Worm (Caenorhabditis elegans): ENCODE data around the gene rps-28.

Gene rps-28

ce11 chrIV:1708426-1708826, 48.9 kb downstream of the rps-28 start:
- TF ChIP-seq hsf-1 (GFP tag; IDR thresholded peaks at IDR 0.05) (peak; percentile 67), athp-1 (tag; optimal IDR thresholded peaks at IDR 0.05) (peak; percentile 60), Y53G8AR.9 (GFP tag; conservative IDR thresholded peaks at IDR 0.05) (0 out of 2 replicates have a peak, but pooled peaks have one; percentile 65), nfyb-1 (GFP tag; IDR thresholded peaks at IDR 0.05) (peak; percentile 61; the same call in 1 of the 2 replicates), snpc-3.4 (tag; optimal IDR thresholded peaks at IDR 0.05) (peak; percentile 15), attf-6 (GFP tag; IDR thresholded peaks at IDR 0.05) (peak; percentile 51; the same call in 1 of the 2 replicates), pbrm-1 (GFP tag; IDR thresholded peaks at IDR 0.05) (0 out of 2 replicates have a peak, but pooled peaks have one; percentile 6), lag-1 (GFP tag; IDR thresholded peaks at IDR 0.05) (0 out of 2 replicates have a peak, but pooled peaks have one; percentile 39), unc-130 (GFP tag; optimal IDR thresholded peaks at IDR 0.05) (peak; percentile 20), snpc-4 (GFP tag; optimal IDR thresholded peaks at IDR 0.05) (peak; percentile 16), snpc-4 (tag; optimal IDR thresholded peaks at IDR 0.05) (no peak), tlf-1 (GFP tag; optimal IDR thresholded peaks at IDR 0.05) (peak; percentile 14), mes-4 (tag; optimal IDR thresholded peaks at IDR 0.05) (no peak), F52B5.7 (tag; optimal IDR thresholded peaks at IDR 0.05) (peak; percentile 52), ztf-18 (tag; optimal IDR thresholded peaks at IDR 0.05) (no peak), F55B11.4 (tag; optimal IDR thresholded peaks at IDR 0.05; ENCODE audit: borderline replicate concordance, insufficient read depth) (no peak), chd-7 (tag; optimal IDR thresholded peaks at IDR 0.05) (peak; percentile 35), lin-26 (GFP tag; IDR thresholded peaks at IDR 0.05) (peak; percentile 64; the same call in 1 of the 2 replicates), efl-1 (GFP tag; optimal IDR thresholded peaks at IDR 0.05) (peak; percentile 2), C06A6.2 (GFP tag; conservative IDR thresholded peaks at IDR 0.05) (no peak), cebp-1 (GFP tag; IDR thresholded peaks at IDR 0.05) (no peak), cebp-1 (tag; optimal IDR thresholded peaks at IDR 0.05) (peak; percentile 48), lin-54 (GFP tag; optimal IDR thresholded peaks at IDR 0.05) (peak; percentile 55), D2030.7 (GFP tag; IDR thresholded peaks at IDR 0.05) (peak; percentile 24; the same call in 1 of the 2 replicates), mxl-1 (tag; optimal IDR thresholded peaks at IDR 0.05) (no peak), hmg-1.2 (GFP tag; IDR thresholded peaks at IDR 0.05) (peak; percentile 40), attf-3 (GFP tag; conservative IDR thresholded peaks at IDR 0.05) (no peak), tbp1 (GFP tag; optimal IDR thresholded peaks at IDR 0.05) (peak; percentile 50), lin-40 (tag; optimal IDR thresholded peaks at IDR 0.05) (peak; percentile 5), aptf-3 (GFP tag; IDR thresholded peaks at IDR 0.05) (0 out of 2 replicates have a peak, but pooled peaks have one; percentile 16), Y79H2A.3 (GFP tag; conservative IDR thresholded peaks at IDR 0.05) (peak; percentile 87), hrde-1 (tag; optimal IDR thresholded peaks at IDR 0.05; ENCODE audit: borderline replicate concordance) (peak; percentile 70), F57A8.1 (GFP tag; optimal IDR thresholded peaks at IDR 0.05) (no peak), die-1 (tag; optimal IDR thresholded peaks at IDR 0.05) (peak; percentile 34), B0336.3 (GFP tag; IDR thresholded peaks at IDR 0.05) (peak; percentile 87), ceh-27 (GFP tag; optimal IDR thresholded peaks at IDR 0.05) (no peak), madf-3 (GFP tag; IDR thresholded peaks at IDR 0.05) (0 out of 2 replicates have a peak, but pooled peaks have one; percentile 5), Y67H2A.10 (GFP tag; conservative IDR thresholded peaks at IDR 0.05) (no peak), Y95B8A.8 (GFP tag; IDR thresholded peaks at IDR 0.05) (peak; percentile 61; the same call in 1 of the 2 replicates), attf-5 (GFP tag; optimal IDR thresholded peaks at IDR 0.05) (peak; percentile 18), ekl-4 (GFP tag; IDR thresholded peaks at IDR 0.05) (peak; percentile 76), dox-1 (GFP tag; IDR thresholded peaks at IDR 0.05) (no peak), F10E7.11 (tag; optimal IDR thresholded peaks at IDR 0.05) (peak; percentile 15), F33H1.4 (GFP tag; IDR thresholded peaks at IDR 0.05) (peak; percentile 40), egl-44 (GFP tag; IDR thresholded peaks at IDR 0.05) (0 out of 2 replicates have a peak, but pooled peaks have one; percentile 9), sea-2 (GFP tag; IDR thresholded peaks at IDR 0.05) (no peak), madf-6 (GFP tag; IDR thresholded peaks at IDR 0.05) (peak; percentile 54), F49E8.2 (tag; optimal IDR thresholded peaks at IDR 0.05; ENCODE audit: insufficient read depth) (peak; percentile 81)

All from whole organism, young adult.